Worm (Caenorhabditis elegans) whole organism, early embryonic: Measurements from ENCODE around the gene F26C11.3.

Source experiments
- B0310.2 ChIP-seq: sonication (generic microtip); optimal IDR thresholded peaks from 2 replicates; lab custom pipeline; 2016; ENCODE audit warnings: mild to moderate bottlenecking, missing genetic modification characterization, missing compliant biosample characterization
- ama-1 ChIP-seq: fragments of 150-350 bp; optimal IDR thresholded peaks from 2 replicates; lab custom pipeline; 2014
- ets-7 ChIP-seq: sonication (generic microtip); optimal IDR thresholded peaks from 2 replicates; lab custom pipeline; 2016; ENCODE audit warnings: missing genotype, missing genetic modification characterization, missing compliant biosample characterization
- flt-1 ChIP-seq: fragments of 200-800 bp; sonication (Bioruptor generic); IDR thresholded peaks from 2 replicates; pipeline ENCODE4 v1.3.6; 2022; ENCODE audit warnings: missing genetic modification characterization, missing compliant biosample characterization
- hmbx-1 ChIP-seq: sonication (generic microtip); optimal IDR thresholded peaks from 2 replicates; lab custom pipeline; 2016; ENCODE audit warnings: mild to moderate bottlenecking, missing genetic modification characterization, missing compliant biosample characterization
- hmg-4 ChIP-seq: fragments of 200-800 bp; sonication (Bioruptor generic); optimal IDR thresholded peaks from 2 replicates; lab custom pipeline; 2018; ENCODE audit warnings: mild to moderate bottlenecking, missing genetic modification characterization, missing compliant biosample characterization
- pes-1 ChIP-seq: fragments of 200-800 bp; sonication (Bioruptor generic); IDR thresholded peaks from 2 replicates; pipeline ENCODE4 v1.3.6; 2022; ENCODE audit warnings: missing genetic modification reagents, missing genetic modification characterization, missing compliant biosample characterization
- scrt-1 ChIP-seq: fragments of 200-800 bp; sonication (Bioruptor generic); IDR thresholded peaks from 2 replicates; pipeline ENCODE4 v1.3.6; 2022; ENCODE audit warnings: missing genetic modification characterization, missing compliant biosample characterization
- sea-1 ChIP-seq: fragments of 200-800 bp; sonication (Bioruptor generic); conservative IDR thresholded peaks from 2 replicates; pipeline ENCODE4 v1.3.6; 2022; ENCODE audit warnings: missing genetic modification characterization, missing compliant biosample characterization
- tbx-37 ChIP-seq: fragments of 200-800 bp; sonication (Bioruptor generic); conservative IDR thresholded peaks from 2 replicates; pipeline ENCODE4 v1.3.6; 2022; ENCODE audit warnings: missing genetic modification reagents, missing genetic modification characterization, missing compliant biosample characterization
- tra-4 ChIP-seq: sonication (generic microtip); optimal IDR thresholded peaks from 2 replicates; lab custom pipeline; 2017; ENCODE audit warnings: missing genetic modification characterization, missing compliant biosample characterization

ce11 chrII:9900276-9900675 is 14.6 kb downstream of the F26C11.3 start, which contains the start of gene unc-4:
- TF ChIP-seq ama-1 (no peak), hmg-4 (GFP tag; lab: Kevin White, UChicago) (no peak), B0310.2 (no peak), sea-1 (GFP tag; lab: Robert Waterston, UW) (no peak), scrt-1 (GFP tag; lab: Robert Waterston, UW) (no peak), flt-1 (GFP tag; lab: Robert Waterston, UW) (no peak), hmbx-1 (no peak), tra-4 (no peak), pes-1 (no peak), ets-7 (tag; lab: Kevin White, UChicago) (no peak), tbx-37 (GFP tag; lab: Robert Waterston, UW) (no peak)
